Worm (Caenorhabditis elegans) whole organism, L3 larva: Measurements from ENCODE around the gene F09E5.11.
A peak's percentile ranks its signal among the peaks of the same experiment; 100 is the strongest.

Source experiments
- R02D3.7 ChIP-seq: fragments of 150-350 bp; optimal IDR thresholded peaks from 2 replicates; lab custom pipeline; 2014; ENCODE audit warnings: missing biosample characterization, missing genetic modification characterization
- aly-2 ChIP-seq: fragments of 150-350 bp; optimal IDR thresholded peaks from 2 replicates; lab custom pipeline; 2014; ENCODE audit warnings: missing biosample characterization, missing genetic modification characterization
- ama-1 ChIP-seq: fragments of 150-350 bp; optimal IDR thresholded peaks from 2 replicates; lab custom pipeline; 2018
- ceh-16 ChIP-seq: sonication (generic microtip); optimal IDR thresholded peaks from 2 replicates; lab custom pipeline; 2017; ENCODE audit warnings: missing biosample characterization, missing genetic modification characterization
- ceh-28 ChIP-seq: fragments of 150-350 bp; optimal IDR thresholded peaks from 2 replicates; lab custom pipeline; 2014; ENCODE audit warnings: missing biosample characterization, missing genetic modification reagents, missing genetic modification characterization
- ceh-9 ChIP-seq: sonication (generic microtip); optimal IDR thresholded peaks from 2 replicates; lab custom pipeline; 2018; ENCODE audit warnings: missing biosample characterization, missing genetic modification characterization
- daf-12 ChIP-seq: fragments of 150-350 bp; optimal IDR thresholded peaks from 2 replicates; lab custom pipeline; 2014; ENCODE audit warnings: missing biosample characterization, missing genetic modification reagents, missing genetic modification characterization
- egl-27 ChIP-seq: sonication (generic microtip); optimal IDR thresholded peaks from 4 replicates; lab custom pipeline; 2017; ENCODE audit warnings: missing biosample characterization, missing genetic modification reagents, missing genetic modification characterization
- egl-5 ChIP-seq: fragments of 150-350 bp; optimal IDR thresholded peaks from 2 replicates; lab custom pipeline; 2017; ENCODE audit warnings: missing biosample characterization, missing genetic modification reagents, missing genetic modification characterization, inconsistent platforms
- elt-1 ChIP-seq: fragments of 150-350 bp; optimal IDR thresholded peaks from 2 replicates; lab custom pipeline; 2014; ENCODE audit warnings: missing biosample characterization, missing genetic modification characterization
- elt-2 ChIP-seq: sonication (generic microtip); optimal IDR thresholded peaks from 2 replicates; lab custom pipeline; 2016; ENCODE audit warnings: missing genetic modification reagents, mild to moderate bottlenecking, missing genetic modification characterization, missing compliant biosample characterization
- elt-3 ChIP-seq, 3 experiments: fragments of 150-350 bp in 1 of 3; sonication (generic microtip) in 2 of 3; optimal IDR thresholded peaks; 2 replicates in 2 of 3; 4 replicates in 1 of 3; lab custom pipeline; 2014 to 2017; ENCODE audit warnings: missing biosample characterization in 3 of 3, missing genetic modification characterization in 3 of 3
- eor-1 ChIP-seq, 2 experiments: fragments of 150-350 bp; optimal IDR thresholded peaks; 2 replicates each; lab custom pipeline; 2014 to 2018; ENCODE audit warnings: missing biosample characterization in 2 of 2, missing genetic modification characterization in 2 of 2
- fkh-10 ChIP-seq: sonication (generic microtip); optimal IDR thresholded peaks from 2 replicates; lab custom pipeline; 2017; ENCODE audit warnings: missing biosample characterization, missing genetic modification reagents, missing genetic modification characterization
- fkh-2 ChIP-seq: fragments of 150-350 bp; optimal IDR thresholded peaks from 2 replicates; lab custom pipeline; 2014; ENCODE audit warnings: missing biosample characterization, missing genetic modification reagents, missing genetic modification characterization
- fos-1 ChIP-seq: fragments of 150-350 bp; optimal IDR thresholded peaks from 2 replicates; lab custom pipeline; 2014; ENCODE audit warnings: missing biosample characterization, missing genetic modification characterization
- hmg-11 ChIP-seq: sonication (generic microtip); optimal IDR thresholded peaks from 2 replicates; lab custom pipeline; 2016; ENCODE audit warnings: missing genetic modification characterization, missing compliant biosample characterization
- jun-1 ChIP-seq: fragments of 150-350 bp; optimal IDR thresholded peaks from 2 replicates; lab custom pipeline; 2014; ENCODE audit warnings: missing biosample characterization, missing genetic modification reagents, missing genetic modification characterization
- lin-15B ChIP-seq: fragments of 150-350 bp; optimal IDR thresholded peaks from 2 replicates; lab custom pipeline; 2014; ENCODE audit warnings: missing biosample characterization, missing genetic modification characterization
- lin-39 ChIP-seq: fragments of 150-350 bp; optimal IDR thresholded peaks from 2 replicates; lab custom pipeline; 2018; ENCODE audit warnings: missing biosample characterization, missing genetic modification reagents, missing genetic modification characterization
- lsy-12 ChIP-seq: sonication (generic microtip); optimal IDR thresholded peaks from 2 replicates; lab custom pipeline; 2016; ENCODE audit warnings: mild to moderate bottlenecking, missing genetic modification characterization, missing compliant biosample characterization
- mdl-1 ChIP-seq: fragments of 150-350 bp; optimal IDR thresholded peaks from 2 replicates; lab custom pipeline; 2014; ENCODE audit warnings: missing biosample characterization, missing genetic modification characterization
- mml-1 ChIP-seq: fragments of 150-350 bp; sonication (generic microtip); optimal IDR thresholded peaks from 3 replicates; lab custom pipeline; 2014; ENCODE audit warnings: missing biosample characterization, missing genetic modification characterization
- nfya-1 ChIP-seq: sonication (generic microtip); optimal IDR thresholded peaks from 2 replicates; lab custom pipeline; 2017; ENCODE audit warnings: missing genetic modification characterization, mild to moderate bottlenecking, missing compliant biosample characterization, antibody characterized with exemption, moderate library complexity; ENCODE audit not compliant: insufficient read depth
- nhr-11 ChIP-seq: fragments of 150-350 bp; optimal IDR thresholded peaks from 2 replicates; lab custom pipeline; 2014; ENCODE audit warnings: missing biosample characterization, missing genetic modification characterization
- nhr-12 ChIP-seq: fragments of 150-350 bp; optimal IDR thresholded peaks from 2 replicates; lab custom pipeline; 2014; ENCODE audit warnings: missing biosample characterization, missing genetic modification characterization
- nhr-23 ChIP-seq: fragments of 150-350 bp; optimal IDR thresholded peaks from 2 replicates; lab custom pipeline; 2014; ENCODE audit warnings: missing biosample characterization, missing genetic modification reagents, missing genetic modification characterization
- nhr-237 ChIP-seq: fragments of 150-350 bp; optimal IDR thresholded peaks from 2 replicates; lab custom pipeline; 2014; ENCODE audit warnings: missing biosample characterization, missing genetic modification characterization
- nhr-28 ChIP-seq: fragments of 150-350 bp; optimal IDR thresholded peaks from 2 replicates; lab custom pipeline; 2014; ENCODE audit warnings: missing biosample characterization, missing genetic modification characterization
- nhr-67 ChIP-seq: fragments of 150-350 bp; optimal IDR thresholded peaks from 2 replicates; lab custom pipeline; 2014; ENCODE audit warnings: missing biosample characterization, missing genetic modification characterization
- nhr-76 ChIP-seq: fragments of 150-350 bp; sonication (generic microtip); optimal IDR thresholded peaks from 5 replicates; lab custom pipeline; 2014; ENCODE audit warnings: missing biosample characterization, missing genetic modification characterization
- nhr-77 ChIP-seq: fragments of 150-350 bp; optimal IDR thresholded peaks from 2 replicates; lab custom pipeline; 2014; ENCODE audit warnings: missing biosample characterization, missing genetic modification characterization
- pha-4 ChIP-seq: fragments of 150-350 bp; optimal IDR thresholded peaks from 2 replicates; lab custom pipeline; 2014; ENCODE audit warnings: missing biosample characterization, missing genetic modification reagents, missing genetic modification characterization
- pqm-1 ChIP-seq: fragments of 150-350 bp; optimal IDR thresholded peaks from 2 replicates; lab custom pipeline; 2017; ENCODE audit warnings: missing biosample characterization, missing genetic modification characterization, inconsistent platforms
- sea-2 ChIP-seq: fragments of 150-350 bp; sonication (generic microtip); optimal IDR thresholded peaks from 4 replicates; lab custom pipeline; 2014; ENCODE audit warnings: missing biosample characterization, missing genetic modification reagents, missing genetic modification characterization
- skn-1 ChIP-seq: fragments of 150-350 bp; optimal IDR thresholded peaks from 2 replicates; lab custom pipeline; 2014; ENCODE audit warnings: missing biosample characterization, missing genetic modification characterization
- snpc-4 ChIP-seq: fragments of 150-350 bp; optimal IDR thresholded peaks from 2 replicates; lab custom pipeline; 2014; ENCODE audit warnings: missing biosample characterization, missing genetic modification characterization
- tbx-2 ChIP-seq: sonication (generic microtip); optimal IDR thresholded peaks from 2 replicates; lab custom pipeline; 2016; ENCODE audit warnings: mild to moderate bottlenecking, missing genetic modification characterization, missing compliant biosample characterization
- unc-39 ChIP-seq: sonication (generic microtip); optimal IDR thresholded peaks from 4 replicates; lab custom pipeline; 2017; ENCODE audit warnings: missing biosample characterization, missing genetic modification characterization
- zag-1 ChIP-seq: fragments of 150-350 bp; optimal IDR thresholded peaks from 2 replicates; lab custom pipeline; 2014; ENCODE audit warnings: missing biosample characterization, missing genetic modification characterization
- ztf-11 ChIP-seq: fragments of 150-350 bp; optimal IDR thresholded peaks from 2 replicates; lab custom pipeline; 2014; ENCODE audit warnings: missing biosample characterization, missing genetic modification characterization
- ztf-4 ChIP-seq: fragments of 150-350 bp; optimal IDR thresholded peaks from 2 replicates; lab custom pipeline; 2014; ENCODE audit warnings: missing biosample characterization, missing genetic modification characterization

Gene F09E5.11

DNA sequence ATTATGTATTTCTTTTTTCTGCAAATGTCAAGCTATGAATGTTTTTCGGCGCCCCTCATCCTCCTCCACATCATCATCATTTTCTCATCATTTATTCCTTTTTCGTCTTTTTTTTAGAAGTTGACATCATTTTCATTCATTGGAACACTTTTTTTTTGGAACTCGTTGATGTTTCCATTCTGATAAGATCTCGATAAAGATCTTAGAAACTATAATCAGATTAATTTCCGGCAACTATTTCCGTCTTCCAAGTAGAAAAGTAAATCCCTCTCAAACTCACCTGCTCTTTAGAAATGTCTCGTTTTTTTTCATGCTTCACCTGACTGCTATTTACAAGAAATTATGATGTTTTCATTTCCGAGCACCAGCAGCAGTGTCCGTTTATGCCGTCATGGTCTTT, 29.1 kb downstream of the F09E5.11 start:
- TF ChIP-seq fkh-10 (GFP tag; lab: Kevin White, UChicago) (no peak), eor-1 (tag; optimal IDR thresholded peaks at IDR 0.05; lab: Kevin White, UChicago) (no peak), hmg-11 (no peak), lsy-12 (tag; lab: Kevin White, UChicago) (no peak), elt-1 (tag; lab: Kevin White, UChicago) (peak; percentile 90), nhr-77 (tag; lab: Kevin White, UChicago) (no peak), ztf-4 (no peak), nhr-11 (peak; percentile 42), nhr-23 (tag; lab: Kevin White, UChicago) (peak; percentile 37), nhr-12 (tag; lab: Kevin White, UChicago) (no peak)

DNA sequence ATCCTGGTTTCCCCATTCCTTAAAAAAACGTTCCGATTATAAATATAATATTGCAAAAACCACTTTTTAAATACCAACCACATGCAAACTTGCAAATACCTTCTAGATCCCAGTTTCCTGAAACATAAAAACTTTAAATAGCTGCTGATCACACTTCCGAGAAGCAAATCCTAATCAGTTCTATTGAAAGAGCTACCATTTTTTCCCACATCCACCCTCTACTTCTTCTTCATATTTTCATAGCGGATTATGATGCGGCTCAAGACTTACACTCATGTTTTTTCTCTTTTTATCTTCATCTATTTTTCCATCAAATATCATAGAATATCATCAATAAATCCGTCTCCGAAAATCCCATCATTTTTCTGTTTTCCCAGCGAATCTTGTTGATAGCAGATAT, 31.1 kb downstream of the F09E5.11 start:
- TF ChIP-seq R02D3.7 (tag; lab: Kevin White, UChicago), result no peak
- no peak for TF ChIP-seq nhr-237 (tag; lab: Kevin White, UChicago)
- no peak for TF ChIP-seq skn-1 (tag; lab: Kevin White, UChicago)
- no peak for TF ChIP-seq pqm-1 (tag; lab: Kevin White, UChicago)
- no peak for TF ChIP-seq mml-1 (tag; lab: Kevin White, UChicago)
- TF ChIP-seq fkh-2 (tag; lab: Kevin White, UChicago), result no peak
- no peak for TF ChIP-seq nhr-28
- TF ChIP-seq eor-1 (tag; optimal IDR thresholded peaks at IDR 0.05; lab: Kevin White, UChicago), result no peak
- no peak for TF ChIP-seq fos-1 (tag; lab: Kevin White, UChicago)
- no peak for TF ChIP-seq lin-39 (tag; lab: Kevin White, UChicago)
- no peak for TF ChIP-seq nhr-67 (tag; lab: Kevin White, UChicago)
- no peak for TF ChIP-seq nhr-11
- no peak for TF ChIP-seq elt-1 (tag; lab: Kevin White, UChicago)
- no peak for TF ChIP-seq egl-27 (tag; lab: Kevin White, UChicago)
- no peak for TF ChIP-seq aly-2 (tag; lab: Kevin White, UChicago)
- TF ChIP-seq zag-1 (tag; lab: Kevin White, UChicago), result no peak
- TF ChIP-seq ztf-11 (tag; lab: Kevin White, UChicago), result no peak
- TF ChIP-seq fkh-10 (GFP tag; lab: Kevin White, UChicago), result no peak
- TF ChIP-seq lsy-12 (tag; lab: Kevin White, UChicago), result no peak
- no peak for TF ChIP-seq tbx-2 (tag; lab: Kevin White, UChicago)

DNA sequence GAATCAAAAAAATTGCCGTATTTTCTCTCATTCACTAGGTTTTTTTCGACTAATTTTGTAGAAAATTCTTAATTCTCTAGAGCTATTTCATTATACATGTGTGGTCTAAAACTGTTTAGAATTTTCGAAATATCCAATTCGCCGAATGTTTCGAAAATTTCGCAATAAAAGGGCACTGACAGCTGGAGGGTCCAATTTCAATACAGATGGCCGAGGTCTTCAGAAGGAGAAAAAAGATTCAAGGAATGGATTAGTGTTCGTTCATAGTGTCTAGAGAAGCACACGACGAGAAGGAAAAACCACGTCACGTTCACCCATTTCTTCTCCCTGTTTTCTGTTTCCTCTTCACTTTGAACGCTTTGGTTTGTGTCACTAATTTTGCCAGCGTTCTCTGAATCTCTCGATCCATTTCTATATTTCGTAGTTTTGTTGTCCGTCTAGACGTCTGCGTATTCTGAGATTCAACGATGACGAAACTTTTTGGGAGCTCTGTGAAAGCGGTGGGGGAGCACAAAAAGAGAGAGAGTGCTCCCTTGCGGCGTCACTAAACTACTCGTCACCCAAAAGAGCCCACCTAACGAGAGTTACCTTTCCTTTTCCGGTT, 31.9 kb downstream of the F09E5.11 start:
- TF ChIP-seq snpc-4 (tag; lab: Kevin White, UChicago), result peak; percentile 16
- TF ChIP-seq nfya-1, result peak; percentile 83
- TF ChIP-seq lin-39 (tag; lab: Kevin White, UChicago), result peak; percentile 80
- TF ChIP-seq pha-4 (tag; lab: Kevin White, UChicago), result peak; percentile 87
- TF ChIP-seq mml-1 (tag; lab: Kevin White, UChicago), result no peak
- TF ChIP-seq ama-1 (lab: Kevin White, UChicago), result no peak
- no peak for TF ChIP-seq nhr-28
- peak; percentile 23 for TF ChIP-seq nhr-11
- TF ChIP-seq nhr-67 (tag; lab: Kevin White, UChicago), result no peak
- TF ChIP-seq aly-2 (tag; lab: Kevin White, UChicago), result no peak
- TF ChIP-seq ceh-16 (tag; lab: Kevin White, UChicago), result no peak
- no peak for TF ChIP-seq lin-15B (tag; lab: Kevin White, UChicago)
- TF ChIP-seq elt-3 (tag; optimal IDR thresholded peaks at IDR 0.05; lab: Kevin White, UChicago), result no peak
- TF ChIP-seq elt-1 (tag; lab: Kevin White, UChicago), result peak; percentile 5
- TF ChIP-seq nhr-237 (tag; lab: Kevin White, UChicago), result no peak
- TF ChIP-seq mdl-1 (tag; lab: Kevin White, UChicago), result peak; percentile 34
- TF ChIP-seq elt-2 (tag; lab: Kevin White, UChicago), result peak; percentile 44
- TF ChIP-seq egl-27 (tag; lab: Kevin White, UChicago), result no peak
- TF ChIP-seq ceh-9, result no peak
- no peak for TF ChIP-seq sea-2 (GFP tag; lab: Kevin White, UChicago)
- peak; percentile 29 for TF ChIP-seq egl-5
- no peak for TF ChIP-seq nhr-76 (tag; lab: Kevin White, UChicago)
- peak; percentile 62 for TF ChIP-seq jun-1
- TF ChIP-seq ceh-28, result peak; percentile 57
- no peak for TF ChIP-seq zag-1 (tag; lab: Kevin White, UChicago)
- peak; percentile 13 for TF ChIP-seq pqm-1 (tag; lab: Kevin White, UChicago)
- no peak for TF ChIP-seq nhr-77 (tag; lab: Kevin White, UChicago)
- peak; percentile 64 for TF ChIP-seq hmg-11
- TF ChIP-seq unc-39 (tag; lab: Kevin White, UChicago), result no peak
- no peak for TF ChIP-seq daf-12 (tag; lab: Kevin White, UChicago)
- TF ChIP-seq skn-1 (tag; lab: Kevin White, UChicago), result peak; percentile 76
- TF ChIP-seq fkh-10 (GFP tag; lab: Kevin White, UChicago), result peak; percentile 78
